Worm (Caenorhabditis elegans) whole organism, mixed stage, embryonic: ENCODE data around the gene H04M03.11.

Source experiments
- blmp-1 ChIP-seq: fragments of 150-350 bp; optimal IDR thresholded peaks from 2 replicates; lab custom pipeline; 2014; ENCODE audit warnings: missing biosample characterization, missing genetic modification characterization
- ceh-43 ChIP-seq: fragments of 200-800 bp; sonication (Bioruptor generic); optimal IDR thresholded peaks from 2 replicates; lab custom pipeline; 2018; ENCODE audit warnings: mild to moderate bottlenecking, missing genetic modification characterization, moderate library complexity, missing compliant biosample characterization
- ces-1 ChIP-seq: fragments of 150-350 bp; optimal IDR thresholded peaks from 2 replicates; lab custom pipeline; 2014; ENCODE audit warnings: missing biosample characterization, missing genetic modification reagents, missing genetic modification characterization
- lin-13 ChIP-seq: fragments of 150-350 bp; optimal IDR thresholded peaks from 2 replicates; lab custom pipeline; 2014; ENCODE audit warnings: missing biosample characterization, missing genetic modification characterization
- mab-5 ChIP-seq: fragments of 150-350 bp; optimal IDR thresholded peaks from 2 replicates; lab custom pipeline; 2014; ENCODE audit warnings: missing biosample characterization, missing genetic modification characterization
- mep-1 ChIP-seq: fragments of 150-350 bp; optimal IDR thresholded peaks from 2 replicates; lab custom pipeline; 2017; ENCODE audit warnings: missing biosample characterization, missing genetic modification reagents, missing genetic modification characterization, inconsistent platforms
- nhr-12 ChIP-seq: fragments of 150-350 bp; optimal IDR thresholded peaks from 2 replicates; lab custom pipeline; 2014; ENCODE audit warnings: missing biosample characterization, missing genetic modification characterization
- nhr-237 ChIP-seq: fragments of 150-350 bp; optimal IDR thresholded peaks from 2 replicates; lab custom pipeline; 2014; ENCODE audit warnings: missing biosample characterization, missing genetic modification characterization
- nhr-76 ChIP-seq: sonication (generic microtip); optimal IDR thresholded peaks from 2 replicates; lab custom pipeline; 2017; ENCODE audit warnings: missing biosample characterization, missing genetic modification characterization
- snpc-4 ChIP-seq: fragments of 150-350 bp; optimal IDR thresholded peaks from 2 replicates; lab custom pipeline; 2014; ENCODE audit warnings: missing biosample characterization, missing genetic modification characterization
- unc-120 ChIP-seq: sonication (generic microtip); optimal IDR thresholded peaks from 2 replicates; lab custom pipeline; 2017; ENCODE audit warnings: missing genetic modification characterization, missing compliant biosample characterization; ENCODE audit not compliant: poor library complexity, severe bottlenecking
- unc-39 ChIP-seq: fragments of 150-350 bp; optimal IDR thresholded peaks from 2 replicates; lab custom pipeline; 2014; ENCODE audit warnings: missing biosample characterization, missing genetic modification characterization
- ztf-11 ChIP-seq: fragments of 150-350 bp; optimal IDR thresholded peaks from 2 replicates; lab custom pipeline; 2014; ENCODE audit warnings: missing biosample characterization, missing genetic modification characterization

DNA sequence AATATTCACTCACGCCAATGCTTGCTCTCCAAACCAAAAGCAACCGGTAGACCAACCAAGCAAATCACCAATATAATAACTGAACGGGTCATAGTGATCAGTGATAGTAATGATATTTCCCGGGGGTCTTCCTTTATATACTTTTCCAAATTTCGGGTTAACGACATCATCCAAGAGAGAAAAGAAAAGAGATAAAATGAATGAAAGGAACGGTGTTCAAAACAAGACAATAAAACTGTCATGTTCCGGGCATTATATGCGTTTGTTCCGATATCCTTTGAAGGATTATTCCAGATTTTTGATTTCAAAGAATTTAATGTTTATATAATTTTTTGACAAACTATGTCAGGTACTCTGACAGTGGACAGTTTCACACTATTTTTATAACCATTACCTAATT, 17.2 kb downstream of the H04M03.11 start, which contains the start of gene C06E7.88:
- no peak for TF ChIP-seq snpc-4 (tag; lab: Kevin White, UChicago)
- no peak for TF ChIP-seq ces-1 (GFP tag; lab: Kevin White, UChicago)
- no peak for TF ChIP-seq ceh-43 (GFP tag; lab: Kevin White, UChicago)
- no peak for TF ChIP-seq unc-39 (tag; lab: Kevin White, UChicago)
- TF ChIP-seq ztf-11 (tag; lab: Kevin White, UChicago) = no peak
- TF ChIP-seq nhr-12 (tag; lab: Kevin White, UChicago) = no peak
- TF ChIP-seq mep-1 = no peak
- no peak for TF ChIP-seq mab-5 (tag; lab: Kevin White, UChicago)
- TF ChIP-seq blmp-1 (tag; lab: Kevin White, UChicago) = no peak
- no peak for TF ChIP-seq unc-120 (tag; lab: Kevin White, UChicago)
- TF ChIP-seq nhr-76 (tag; lab: Kevin White, UChicago) = no peak
- no peak for TF ChIP-seq nhr-237 (tag; lab: Kevin White, UChicago)
- no peak for TF ChIP-seq lin-13
